Worm (Caenorhabditis elegans) whole organism, late embryonic: Measurements from ENCODE around the gene algn-2.

ENCODE experiments used
- C08G9.2 ChIP-seq: sonication (generic microtip); optimal IDR thresholded peaks from 2 replicates; lab custom pipeline; 2016; ENCODE audit warnings: mild to moderate bottlenecking, missing genetic modification characterization, moderate library complexity, missing compliant biosample characterization
- F13H6.1 ChIP-seq: sonication (generic microtip); optimal IDR thresholded peaks from 2 replicates; lab custom pipeline; 2016; ENCODE audit warnings: missing genetic modification characterization, missing compliant biosample characterization
- K09A11.1 ChIP-seq: sonication (generic microtip); optimal IDR thresholded peaks from 2 replicates; lab custom pipeline; 2017; ENCODE audit warnings: antibody characterized with exemption, mild to moderate bottlenecking, missing genetic modification characterization, missing compliant biosample characterization; ENCODE audit not compliant: insufficient read depth
- T23F11.4 ChIP-seq: fragments of 200-800 bp; sonication (Bioruptor generic); optimal IDR thresholded peaks from 2 replicates; lab custom pipeline; 2018; ENCODE audit warnings: mild to moderate bottlenecking, missing genetic modification characterization, missing compliant biosample characterization
- ama-1 ChIP-seq: fragments of 150-350 bp; optimal IDR thresholded peaks from 2 replicates; lab custom pipeline; 2014
- ceh-14 ChIP-seq: sonication (generic microtip); optimal IDR thresholded peaks from 2 replicates; lab custom pipeline; 2016; ENCODE audit warnings: missing genotype, missing genetic modification characterization, missing compliant biosample characterization
- ceh-18 ChIP-seq: sonication (generic microtip); optimal IDR thresholded peaks from 2 replicates; lab custom pipeline; 2016; ENCODE audit warnings: missing genetic modification characterization, missing compliant biosample characterization
- ceh-19 ChIP-seq: fragments of 200-800 bp; sonication (Bioruptor generic); optimal IDR thresholded peaks from 2 replicates; lab custom pipeline; 2018; ENCODE audit warnings: mild to moderate bottlenecking, missing genetic modification characterization, missing compliant biosample characterization
- ceh-2 ChIP-seq: sonication (generic microtip); optimal IDR thresholded peaks from 2 replicates; lab custom pipeline; 2016; ENCODE audit warnings: missing genotype, missing genetic modification characterization, missing compliant biosample characterization
- ceh-22 ChIP-seq: sonication (generic microtip); optimal IDR thresholded peaks from 2 replicates; lab custom pipeline; 2017; ENCODE audit warnings: missing biosample characterization, missing genetic modification characterization
- ceh-24 ChIP-seq: sonication (generic microtip); optimal IDR thresholded peaks from 2 replicates; lab custom pipeline; 2016; ENCODE audit warnings: mild to moderate bottlenecking, missing genetic modification characterization, missing compliant biosample characterization
- ceh-34 ChIP-seq: sonication (generic microtip); optimal IDR thresholded peaks from 2 replicates; lab custom pipeline; 2016; ENCODE audit warnings: mild to moderate bottlenecking, missing genetic modification characterization, missing compliant biosample characterization
- ceh-45 ChIP-seq: fragments of 200-800 bp; sonication (Bioruptor generic); IDR thresholded peaks from 2 replicates; pipeline ENCODE4 v1.3.6; 2022; ENCODE audit warnings: missing genetic modification reagents, missing genetic modification characterization, missing compliant biosample characterization
- ceh-48 ChIP-seq: sonication (generic microtip); optimal IDR thresholded peaks from 2 replicates; lab custom pipeline; 2016; ENCODE audit warnings: missing genetic modification characterization, inconsistent platforms, missing compliant biosample characterization
- ceh-6 ChIP-seq: fragments of 200-800 bp; sonication (Bioruptor generic); optimal IDR thresholded peaks from 2 replicates; lab custom pipeline; 2018; ENCODE audit warnings: mild to moderate bottlenecking, missing genetic modification characterization, missing compliant biosample characterization
- ceh-9 ChIP-seq: sonication (generic microtip); optimal IDR thresholded peaks from 2 replicates; lab custom pipeline; 2016; ENCODE audit warnings: mild to moderate bottlenecking, missing genetic modification characterization, inconsistent platforms, missing compliant biosample characterization
- che-1 ChIP-seq: sonication (generic microtip); optimal IDR thresholded peaks from 2 replicates; lab custom pipeline; 2016; ENCODE audit warnings: mild to moderate bottlenecking, missing genetic modification characterization, missing compliant biosample characterization
- dmd-4 ChIP-seq: sonication (generic microtip); optimal IDR thresholded peaks from 2 replicates; lab custom pipeline; 2016; ENCODE audit warnings: borderline replicate concordance, missing genetic modification characterization, missing compliant biosample characterization
- dve-1 ChIP-seq: sonication (generic microtip); optimal IDR thresholded peaks from 2 replicates; lab custom pipeline; 2017; ENCODE audit warnings: antibody characterized with exemption, mild to moderate bottlenecking, missing genetic modification characterization, missing compliant biosample characterization
- elt-4 ChIP-seq: sonication (generic microtip); optimal IDR thresholded peaks from 2 replicates; lab custom pipeline; 2016; ENCODE audit warnings: missing genetic modification characterization, missing compliant biosample characterization
- fax-1 ChIP-seq: sonication (generic microtip); optimal IDR thresholded peaks from 2 replicates; lab custom pipeline; 2016; ENCODE audit warnings: missing genotype, missing genetic modification characterization, missing compliant biosample characterization
- fkh-10 ChIP-seq: fragments of 150-350 bp; optimal IDR thresholded peaks from 2 replicates; lab custom pipeline; 2014; ENCODE audit warnings: missing biosample characterization, missing genetic modification reagents, missing genetic modification characterization
- fkh-6 ChIP-seq: sonication (generic microtip); optimal IDR thresholded peaks from 2 replicates; lab custom pipeline; 2016; ENCODE audit warnings: missing genetic modification characterization, missing compliant biosample characterization
- gmeb-2 ChIP-seq: sonication (generic microtip); optimal IDR thresholded peaks from 2 replicates; lab custom pipeline; 2016; ENCODE audit warnings: missing genetic modification characterization, inconsistent platforms, missing compliant biosample characterization
- hlh-15 ChIP-seq: sonication (generic microtip); optimal IDR thresholded peaks from 2 replicates; lab custom pipeline; 2016; ENCODE audit warnings: missing genetic modification characterization, missing compliant biosample characterization
- hlh-30 ChIP-seq: sonication (generic microtip); optimal IDR thresholded peaks from 2 replicates; lab custom pipeline; 2017; ENCODE audit warnings: antibody characterized with exemption, missing genetic modification characterization, missing compliant biosample characterization; ENCODE audit not compliant: insufficient read depth
- hlh-6 ChIP-seq: sonication (generic microtip); optimal IDR thresholded peaks from 2 replicates; lab custom pipeline; 2016; ENCODE audit warnings: missing genotype, missing genetic modification characterization, missing compliant biosample characterization
- hlh-8 ChIP-seq: sonication (generic microtip); optimal IDR thresholded peaks from 2 replicates; lab custom pipeline; 2016; ENCODE audit warnings: missing genotype, missing genetic modification characterization, missing compliant biosample characterization
- lin-11 ChIP-seq: fragments of 200-800 bp; sonication (Bioruptor generic); optimal IDR thresholded peaks from 2 replicates; lab custom pipeline; 2018; ENCODE audit warnings: mild to moderate bottlenecking, missing genetic modification characterization, missing compliant biosample characterization
- madf-2 ChIP-seq: sonication (generic microtip); optimal IDR thresholded peaks from 2 replicates; lab custom pipeline; 2017; ENCODE audit warnings: missing genetic modification characterization, missing compliant biosample characterization
- mec-3 ChIP-seq: sonication (generic microtip); optimal IDR thresholded peaks from 2 replicates; lab custom pipeline; 2016; ENCODE audit warnings: borderline replicate concordance, missing genetic modification characterization, missing compliant biosample characterization
- nfya-1 ChIP-seq: sonication (generic microtip); optimal IDR thresholded peaks from 2 replicates; lab custom pipeline; 2017; ENCODE audit warnings: missing genetic modification characterization, mild to moderate bottlenecking, missing compliant biosample characterization, antibody characterized with exemption, moderate library complexity
- nhr-11 ChIP-seq: fragments of 150-350 bp; optimal IDR thresholded peaks from 2 replicates; lab custom pipeline; 2014; ENCODE audit warnings: missing biosample characterization, missing genetic modification characterization
- nhr-232 ChIP-seq: sonication (generic microtip); optimal IDR thresholded peaks from 2 replicates; lab custom pipeline; 2016; ENCODE audit warnings: missing genetic modification characterization, missing compliant biosample characterization
- npax-4 ChIP-seq: sonication (generic microtip); optimal IDR thresholded peaks from 2 replicates; lab custom pipeline; 2016; ENCODE audit warnings: missing genetic modification characterization, missing compliant biosample characterization
- odd-2 ChIP-seq: sonication (generic microtip); optimal IDR thresholded peaks from 2 replicates; lab custom pipeline; 2017; ENCODE audit warnings: antibody characterized with exemption, mild to moderate bottlenecking, missing genetic modification characterization, missing compliant biosample characterization
- pag-3 ChIP-seq: sonication (generic microtip); optimal IDR thresholded peaks from 2 replicates; lab custom pipeline; 2016; ENCODE audit warnings: missing compliant biosample characterization, missing genetic modification characterization, borderline replicate concordance
- pat-9 ChIP-seq: fragments of 200-800 bp; sonication (Bioruptor generic); optimal IDR thresholded peaks from 2 replicates; lab custom pipeline; 2018; ENCODE audit warnings: mild to moderate bottlenecking, missing genetic modification characterization, moderate library complexity, missing compliant biosample characterization
- pha-2 ChIP-seq: sonication (generic microtip); optimal IDR thresholded peaks from 2 replicates; lab custom pipeline; 2017; ENCODE audit warnings: mild to moderate bottlenecking, missing genetic modification characterization, missing compliant biosample characterization
- pha-4 ChIP-seq: fragments of 150-350 bp; optimal IDR thresholded peaks from 2 replicates; lab custom pipeline; 2018; ENCODE audit warnings: missing biosample characterization, missing genetic modification reagents, missing genetic modification characterization
- pqm-1 ChIP-seq: sonication (generic microtip); optimal IDR thresholded peaks from 2 replicates; lab custom pipeline; 2016; ENCODE audit warnings: missing genetic modification characterization, missing compliant biosample characterization
- pros-1 ChIP-seq: fragments of 150-350 bp; optimal IDR thresholded peaks from 2 replicates; lab custom pipeline; 2014; ENCODE audit warnings: missing biosample characterization, missing genetic modification reagents, missing genetic modification characterization
- ref-2 ChIP-seq: sonication (generic microtip); optimal IDR thresholded peaks from 2 replicates; lab custom pipeline; 2016; ENCODE audit warnings: missing genetic modification characterization, missing compliant biosample characterization
- rnt-1 ChIP-seq: sonication (generic microtip); optimal IDR thresholded peaks from 2 replicates; lab custom pipeline; 2016; ENCODE audit warnings: missing genetic modification characterization, missing compliant biosample characterization
- syd-9 ChIP-seq: sonication (generic microtip); optimal IDR thresholded peaks from 2 replicates; lab custom pipeline; 2016; ENCODE audit warnings: mild to moderate bottlenecking, missing genetic modification characterization, moderate library complexity, missing compliant biosample characterization
- tbx-2 ChIP-seq: sonication (generic microtip); optimal IDR thresholded peaks from 2 replicates; lab custom pipeline; 2016; ENCODE audit warnings: missing genetic modification characterization, missing compliant biosample characterization
- tbx-7 ChIP-seq: sonication (generic microtip); optimal IDR thresholded peaks from 2 replicates; lab custom pipeline; 2016; ENCODE audit warnings: missing genotype, missing genetic modification characterization, missing compliant biosample characterization
- ttx-3 ChIP-seq: sonication (generic microtip); optimal IDR thresholded peaks from 2 replicates; lab custom pipeline; 2016; ENCODE audit warnings: missing genetic modification reagents, missing genetic modification characterization, missing compliant biosample characterization
- unc-3 ChIP-seq, 2 experiments: fragments of 200-800 bp in 1 of 2; sonication (Bioruptor generic) in 1 of 2; sonication (generic microtip) in 1 of 2; conservative IDR thresholded peaks in 1 of 2; optimal IDR thresholded peaks in 1 of 2; 2 replicates each; pipeline versions ENCODE4 v1.3.6 to Lab custom; 2016 to 2022; ENCODE audit warnings: missing compliant biosample characterization in 2 of 2, missing genetic modification characterization in 2 of 2, missing genetic modification reagents in 1 of 2
- unc-42 ChIP-seq: sonication (generic microtip); optimal IDR thresholded peaks from 2 replicates; lab custom pipeline; 2016; ENCODE audit warnings: missing genotype, missing genetic modification characterization, missing compliant biosample characterization
- unc-55 ChIP-seq: sonication (generic microtip); optimal IDR thresholded peaks from 2 replicates; lab custom pipeline; 2017; ENCODE audit warnings: missing biosample characterization, missing genetic modification reagents, missing genetic modification characterization
- zip-5 ChIP-seq: sonication (generic microtip); optimal IDR thresholded peaks from 2 replicates; lab custom pipeline; 2016; ENCODE audit warnings: missing genetic modification characterization, missing compliant biosample characterization
- ztf-16 ChIP-seq: sonication (generic microtip); optimal IDR thresholded peaks from 2 replicates; lab custom pipeline; 2017; ENCODE audit warnings: missing genetic modification characterization, missing compliant biosample characterization

Gene algn-2

DNA sequence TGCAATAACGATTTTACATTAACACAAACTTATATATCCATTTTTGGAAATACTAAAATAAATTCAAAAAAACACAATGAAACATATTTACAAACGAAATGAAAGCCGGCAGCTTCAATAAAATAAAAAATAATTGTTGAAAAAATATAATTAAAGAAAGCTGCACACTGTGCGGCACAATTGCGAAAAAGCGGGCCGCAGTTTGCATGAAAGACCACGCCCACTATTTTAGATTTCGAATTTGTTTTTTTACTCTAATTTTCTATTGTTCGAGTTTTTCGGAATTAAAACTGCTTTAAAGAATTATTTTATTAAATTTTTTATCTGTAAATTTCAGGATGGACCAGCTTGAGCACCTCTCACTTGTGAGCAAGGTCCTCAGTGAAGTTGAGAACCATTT, 24.1 kb downstream of the algn-2 start, which contains the start of gene mog-5:
Gene mog-5, plus strand, starts transcription at position 338 of the 400 bp plus-strand sequence.
- TF ChIP-seq ceh-19 (GFP tag; lab: Kevin White, UChicago) (no peak), ref-2 (tag; lab: Kevin White, UChicago) (peak; percentile 26), K09A11.1 (tag; lab: Kevin White, UChicago) (peak; percentile 82), ceh-6 (GFP tag; lab: Kevin White, UChicago) (no peak), ceh-22 (no peak), ceh-9 (tag; lab: Kevin White, UChicago) (no peak), fkh-6 (tag; lab: Kevin White, UChicago) (no peak), ceh-24 (tag; lab: Kevin White, UChicago) (no peak), ceh-48 (no peak), dve-1 (tag; lab: Kevin White, UChicago) (no peak), ceh-45 (GFP tag; lab: Robert Waterston, UW) (no peak), fax-1 (peak; percentile 14), gmeb-2 (tag; lab: Kevin White, UChicago) (no peak), hlh-8 (peak; percentile 27), zip-5 (tag; lab: Kevin White, UChicago) (peak; percentile 13), T23F11.4 (GFP tag; lab: Kevin White, UChicago) (no peak), npax-4 (tag; lab: Kevin White, UChicago) (no peak), madf-2 (tag; lab: Kevin White, UChicago) (no peak), syd-9 (tag; lab: Kevin White, UChicago) (no peak), nhr-11 (tag; lab: Kevin White, UChicago) (no peak), hlh-30 (no peak), pqm-1 (no peak), unc-42 (tag; lab: Kevin White, UChicago) (peak; percentile 65), hlh-15 (no peak), pros-1 (tag; lab: Kevin White, UChicago) (no peak), tbx-2 (tag; lab: Kevin White, UChicago) (peak; percentile 50), ceh-2 (peak; percentile 5), odd-2 (tag; lab: Kevin White, UChicago) (peak; percentile 64), unc-3 (GFP tag; conservative IDR thresholded peaks at IDR 0.05; lab: Robert Waterston, UW) (no peak), unc-3 (tag; optimal IDR thresholded peaks at IDR 0.05; lab: Kevin White, UChicago) (no peak), che-1 (tag; lab: Kevin White, UChicago) (peak; percentile 21), pha-4 (tag; lab: Kevin White, UChicago) (no peak), pag-3 (tag; lab: Kevin White, UChicago) (no peak), pat-9 (tag; lab: Kevin White, UChicago) (peak; percentile 30), F13H6.1 (tag; lab: Kevin White, UChicago) (peak; percentile 31), ceh-18 (tag; lab: Kevin White, UChicago) (no peak), rnt-1 (tag; lab: Kevin White, UChicago) (no peak), ama-1 (lab: Kevin White, UChicago) (no peak), tbx-7 (no peak), elt-4 (tag; lab: Kevin White, UChicago) (no peak), hlh-6 (tag; lab: Kevin White, UChicago) (no peak), fkh-10 (no peak), ceh-14 (tag; lab: Kevin White, UChicago) (peak; percentile 43), nfya-1 (tag; lab: Kevin White, UChicago) (peak; percentile 32), ztf-16 (tag; lab: Kevin White, UChicago) (peak; percentile 30), ceh-34 (tag; lab: Kevin White, UChicago) (no peak), pha-2 (tag; lab: Kevin White, UChicago) (peak; percentile 32), nhr-232 (tag; lab: Kevin White, UChicago) (peak; percentile 50), mec-3 (tag; lab: Kevin White, UChicago) (no peak), C08G9.2 (no peak), dmd-4 (tag; lab: Kevin White, UChicago) (no peak), lin-11 (tag; lab: Kevin White, UChicago) (peak; percentile 36), ttx-3 (tag; lab: Kevin White, UChicago) (peak; percentile 69), unc-55 (GFP tag; lab: Kevin White, UChicago) (no peak)
